Fruit fly (Drosophila melanogaster) ovary, adult (tissue): Measurements from ENCODE around the gene CG4839.

Source experiments
- CG17801 ChIP-seq: fragments of 200-800 bp; optimal IDR thresholded peaks from 2 replicates; lab custom pipeline; 2019; ENCODE audit warnings: missing biosample characterization, mild to moderate bottlenecking, missing genetic modification characterization, moderate library complexity; ENCODE audit not compliant: partially characterized antibody

Gene CG4839

DNA sequence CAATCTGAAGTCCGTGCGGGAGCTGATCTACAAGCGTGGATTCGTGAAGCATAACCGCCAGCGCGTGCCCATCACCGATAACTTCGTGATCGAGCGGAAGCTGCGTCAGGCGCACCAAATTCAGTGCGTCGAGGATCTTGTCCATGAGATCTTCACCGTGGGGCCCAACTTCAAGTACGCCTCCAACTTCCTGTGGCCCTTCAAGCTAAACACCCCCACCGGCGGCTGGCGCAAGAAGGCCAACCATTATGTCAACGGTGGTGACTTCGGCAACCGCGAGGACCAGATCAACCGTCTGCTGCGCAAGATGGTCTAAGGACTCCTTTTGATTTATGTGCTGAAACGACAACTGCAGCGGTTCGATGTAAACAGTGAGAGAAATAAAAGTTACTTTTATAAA, 57.2 kb downstream of the CG4839 start:
- no peak for TF ChIP-seq CG17801 (GFP tag; lab: Kevin White, UChicago)

DNA sequence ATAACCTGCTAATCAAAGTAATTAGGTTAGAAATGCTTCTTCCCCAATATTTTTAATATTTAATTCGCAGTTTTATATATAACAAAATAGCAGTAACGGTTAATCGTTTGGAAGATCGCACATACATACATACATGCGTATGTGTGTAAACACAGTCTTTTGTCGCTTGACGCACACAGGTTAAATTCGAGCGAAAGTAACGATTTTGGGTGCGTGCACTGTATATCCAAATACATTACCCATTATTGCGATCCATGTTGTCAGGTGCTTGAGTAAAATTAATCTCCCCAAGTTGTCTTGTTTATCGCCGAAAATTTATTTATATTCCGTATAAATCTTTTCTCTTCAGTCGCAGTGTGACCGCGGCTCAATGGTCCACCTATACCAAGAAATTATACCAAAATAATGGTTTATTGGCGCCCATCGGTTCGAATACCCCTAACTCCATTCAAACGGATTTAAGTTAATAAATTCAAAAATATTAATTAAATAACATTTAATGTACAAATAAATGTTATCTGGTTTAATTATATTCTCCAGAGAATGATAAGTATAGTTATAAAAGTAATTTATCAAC, 59.4 kb downstream of the CG4839 start, which contains the start of gene CG34159:
TSS of gene CG34159 (minus strand) at position 385 of the 577 bp plus-strand sequence.
- no peak for TF ChIP-seq CG17801 (GFP tag; lab: Kevin White, UChicago)

DNA sequence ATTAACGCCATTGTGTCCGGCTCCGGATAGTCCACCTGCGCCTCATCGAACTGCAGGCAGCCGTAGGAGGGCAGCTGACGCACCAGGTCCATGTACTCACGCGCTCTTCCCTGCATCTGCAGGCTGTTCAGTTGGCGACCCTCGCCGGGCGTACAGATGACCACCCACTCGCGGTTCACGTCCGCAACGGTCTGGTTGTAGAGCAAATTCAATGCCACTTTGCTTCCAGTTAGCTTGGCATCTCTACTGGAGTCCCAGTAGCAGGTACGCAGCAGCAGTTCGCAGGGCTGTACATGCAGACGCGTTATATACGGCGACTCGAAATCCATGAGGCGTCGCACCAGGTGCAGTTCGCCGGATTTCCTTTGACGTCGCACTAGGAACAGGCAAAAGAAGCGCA, 61.4 kb downstream of the CG4839 start:
- no peak for TF ChIP-seq CG17801 (GFP tag; lab: Kevin White, UChicago)
